Worm (Caenorhabditis elegans) whole organism, L4 larva: ENCODE data around the gene R09A8.2.

Experiments used
- F26F4.8 ChIP-seq: fragments of 200-800 bp; sonication (Bioruptor generic); conservative IDR thresholded peaks from 2 replicates; pipeline ENCODE4 v1.3.6; 2022; ENCODE audit warnings: missing genetic modification characterization, missing compliant biosample characterization
- F44E2.7 ChIP-seq: fragments of 200-800 bp; sonication (Bioruptor generic); IDR thresholded peaks from 2 replicates; pipeline ENCODE4 v2.1.2; 2022; ENCODE audit warnings: missing genetic modification characterization, missing compliant biosample characterization
- R02D3.7 ChIP-seq: fragments of 150-350 bp; sonication (generic microtip); optimal IDR thresholded peaks from 3 replicates; lab custom pipeline; 2014; ENCODE audit warnings: missing biosample characterization, missing genetic modification characterization
- T26A8.4 ChIP-seq: fragments of 200-800 bp; sonication (Bioruptor generic); IDR thresholded peaks from 2 replicates; pipeline ENCODE4 v1.3.6; 2022; ENCODE audit warnings: missing genetic modification characterization, missing compliant biosample characterization
- Y5F2A.4 ChIP-seq: fragments of 200-800 bp; sonication (Bioruptor generic); optimal IDR thresholded peaks from 2 replicates; lab custom pipeline; 2018; ENCODE audit warnings: mild to moderate bottlenecking, missing genetic modification characterization, missing compliant biosample characterization
- ZK546.5 ChIP-seq, 2 experiments: sonication (generic microtip); optimal IDR thresholded peaks; 2 replicates each; lab custom pipeline; 2017; ENCODE audit warnings: missing biosample characterization in 2 of 2, missing genetic modification characterization in 2 of 2
- ama-1 ChIP-seq: fragments of 150-350 bp; optimal IDR thresholded peaks from 2 replicates; lab custom pipeline; 2014; ENCODE audit warnings: inconsistent platforms, mixed read lengths
- arid-1 ChIP-seq: fragments of 200-800 bp; sonication (Bioruptor generic); conservative IDR thresholded peaks from 2 replicates; pipeline ENCODE4 v1.3.6; 2022; ENCODE audit warnings: missing genetic modification reagents, missing genetic modification characterization, missing compliant biosample characterization
- ceh-20 ChIP-seq: fragments of 200-800 bp; sonication (Bioruptor generic); IDR thresholded peaks from 2 replicates; pipeline ENCODE4 v1.3.6; 2022; ENCODE audit warnings: missing genetic modification reagents, missing genetic modification characterization, missing compliant biosample characterization
- ceh-28 ChIP-seq: fragments of 150-350 bp; optimal IDR thresholded peaks from 2 replicates; lab custom pipeline; 2014; ENCODE audit warnings: missing biosample characterization, missing genetic modification reagents, missing genetic modification characterization
- ceh-44 ChIP-seq: fragments of 200-800 bp; sonication (Bioruptor generic); IDR thresholded peaks from 2 replicates; pipeline ENCODE4 v1.3.6; 2022; ENCODE audit warnings: missing genetic modification reagents, missing genetic modification characterization, missing compliant biosample characterization
- ceh-62 ChIP-seq: sonication (generic microtip); optimal IDR thresholded peaks from 2 replicates; lab custom pipeline; 2017; ENCODE audit warnings: missing biosample characterization, missing genetic modification characterization
- ctbp-1 ChIP-seq: fragments of 200-800 bp; sonication (Bioruptor generic); IDR thresholded peaks from 2 replicates; pipeline ENCODE4 v1.3.6; 2022; ENCODE audit warnings: missing genetic modification reagents, missing genetic modification characterization, missing compliant biosample characterization
- daf-8 ChIP-seq: fragments of 200-800 bp; sonication (Bioruptor generic); IDR thresholded peaks from 2 replicates; pipeline ENCODE4 v1.3.6; 2022; ENCODE audit warnings: missing genetic modification characterization, missing compliant biosample characterization
- dmd-6 ChIP-seq: fragments of 200-800 bp; sonication (Bioruptor generic); IDR thresholded peaks from 2 replicates; pipeline ENCODE4 v1.3.6; 2022; ENCODE audit warnings: missing genetic modification reagents, missing genetic modification characterization, missing compliant biosample characterization
- duxl-1 ChIP-seq: sonication (generic microtip); optimal IDR thresholded peaks from 2 replicates; lab custom pipeline; 2016; ENCODE audit warnings: mild to moderate bottlenecking, missing genetic modification characterization, moderate library complexity, missing compliant biosample characterization; ENCODE audit not compliant: poor library complexity
- dve-1 ChIP-seq: sonication (generic microtip); optimal IDR thresholded peaks from 2 replicates; lab custom pipeline; 2017; ENCODE audit warnings: antibody characterized with exemption, mild to moderate bottlenecking, missing genetic modification characterization, missing compliant biosample characterization; ENCODE audit not compliant: insufficient read depth
- fos-1 ChIP-seq: fragments of 150-350 bp; optimal IDR thresholded peaks from 2 replicates; lab custom pipeline; 2014; ENCODE audit warnings: missing biosample characterization, missing genetic modification characterization
- gei-8 ChIP-seq: fragments of 200-800 bp; sonication (Bioruptor generic); optimal IDR thresholded peaks from 2 replicates; lab custom pipeline; 2018; ENCODE audit warnings: mild to moderate bottlenecking, missing genetic modification characterization, missing compliant biosample characterization
- hlh-11 ChIP-seq: fragments of 200-800 bp; sonication (Bioruptor generic); optimal IDR thresholded peaks from 2 replicates; lab custom pipeline; 2018; ENCODE audit warnings: mild to moderate bottlenecking, missing genetic modification characterization, missing compliant biosample characterization
- lin-13 ChIP-seq: fragments of 150-350 bp; optimal IDR thresholded peaks from 2 replicates; lab custom pipeline; 2014; ENCODE audit warnings: missing biosample characterization, missing genetic modification reagents, missing genetic modification characterization
- lir-3 ChIP-seq: sonication (generic microtip); optimal IDR thresholded peaks from 2 replicates; lab custom pipeline; 2016; ENCODE audit warnings: mild to moderate bottlenecking, missing genetic modification characterization, missing compliant biosample characterization
- madf-5 ChIP-seq, 2 experiments: fragments of 200-800 bp; sonication (Bioruptor generic); IDR thresholded peaks; 2 replicates each; pipeline ENCODE4 v1.3.6; 2022; ENCODE audit warnings: missing compliant biosample characterization in 2 of 2, missing genetic modification characterization in 2 of 2
- madf-9 ChIP-seq: fragments of 200-800 bp; sonication (Bioruptor generic); conservative IDR thresholded peaks from 2 replicates; pipeline ENCODE4 v1.3.6; 2022; ENCODE audit warnings: missing genetic modification reagents, missing genetic modification characterization, missing compliant biosample characterization
- mdl-1 ChIP-seq, 2 experiments: fragments of 150-350 bp in 1 of 2; sonication (generic microtip) in 1 of 2; optimal IDR thresholded peaks; 2 replicates each; lab custom pipeline; 2014 to 2017; ENCODE audit warnings: missing biosample characterization in 2 of 2, missing genetic modification characterization in 2 of 2
- mep-1 ChIP-seq: fragments of 150-350 bp; sonication (generic microtip); optimal IDR thresholded peaks from 3 replicates; lab custom pipeline; 2014; ENCODE audit warnings: missing biosample characterization, missing genetic modification characterization
- mes-2 ChIP-seq: sonication (generic microtip); optimal IDR thresholded peaks from 2 replicates; lab custom pipeline; 2016; ENCODE audit warnings: missing genotype, mild to moderate bottlenecking, missing genetic modification characterization, missing compliant biosample characterization; ENCODE audit not compliant: poor library complexity, severe bottlenecking
- mxl-2 ChIP-seq: fragments of 200-800 bp; sonication (Bioruptor generic); conservative IDR thresholded peaks from 2 replicates; pipeline ENCODE4 v1.3.6; 2022; ENCODE audit warnings: missing genetic modification reagents, missing genetic modification characterization, missing compliant biosample characterization
- mxl-3 ChIP-seq: fragments of 200-800 bp; sonication (Bioruptor generic); optimal IDR thresholded peaks from 2 replicates; lab custom pipeline; 2018; ENCODE audit warnings: mild to moderate bottlenecking, missing genetic modification characterization, missing compliant biosample characterization
- nhr-102 ChIP-seq: sonication (generic microtip); optimal IDR thresholded peaks from 2 replicates; lab custom pipeline; 2016; ENCODE audit warnings: mild to moderate bottlenecking, missing genetic modification characterization, moderate library complexity, missing compliant biosample characterization
- nhr-11 ChIP-seq: fragments of 150-350 bp; optimal IDR thresholded peaks from 2 replicates; lab custom pipeline; 2014; ENCODE audit warnings: missing biosample characterization, missing genetic modification characterization
- nhr-111 ChIP-seq: fragments of 200-800 bp; sonication (Bioruptor generic); optimal IDR thresholded peaks from 2 replicates; lab custom pipeline; 2018; ENCODE audit warnings: mild to moderate bottlenecking, missing genetic modification characterization, missing compliant biosample characterization
- nhr-25 ChIP-seq: sonication (generic microtip); optimal IDR thresholded peaks from 2 replicates; lab custom pipeline; 2017; ENCODE audit warnings: missing genetic modification characterization, mild to moderate bottlenecking, missing compliant biosample characterization, antibody characterized with exemption, moderate library complexity, borderline replicate concordance; ENCODE audit not compliant: insufficient read depth
- nhr-28 ChIP-seq: fragments of 150-350 bp; optimal IDR thresholded peaks from 2 replicates; lab custom pipeline; 2014; ENCODE audit warnings: missing biosample characterization, missing genetic modification characterization
- nhr-41 ChIP-seq: fragments of 200-800 bp; sonication (Bioruptor generic); IDR thresholded peaks from 2 replicates; pipeline ENCODE4 v1.3.6; 2022; ENCODE audit warnings: missing genetic modification reagents, missing genetic modification characterization, missing compliant biosample characterization
- nhr-42 ChIP-seq: fragments of 200-800 bp; sonication (Bioruptor generic); IDR thresholded peaks from 2 replicates; pipeline ENCODE4 v1.3.6; 2022; ENCODE audit warnings: missing genetic modification characterization, missing compliant biosample characterization
- nhr-48 ChIP-seq: sonication (generic microtip); optimal IDR thresholded peaks from 2 replicates; lab custom pipeline; 2016; ENCODE audit warnings: mild to moderate bottlenecking, missing genetic modification characterization, missing compliant biosample characterization
- pha-4 ChIP-seq, 2 experiments: fragments of 150-350 bp in 1 of 2; fragments of 200-800 bp in 1 of 2; sonication (Bioruptor generic) in 1 of 2; IDR thresholded peaks in 1 of 2; optimal IDR thresholded peaks in 1 of 2; 2 replicates each; pipeline versions ENCODE4 v1.3.6 to Lab custom; 2014 to 2022; ENCODE audit warnings: missing genetic modification characterization in 2 of 2, missing genetic modification reagents in 2 of 2, missing biosample characterization in 1 of 2, missing compliant biosample characterization in 1 of 2
- php-3 ChIP-seq: fragments of 200-800 bp; sonication (Bioruptor generic); IDR thresholded peaks from 2 replicates; pipeline ENCODE4 v1.3.6; 2022; ENCODE audit warnings: missing genetic modification reagents, missing genetic modification characterization, missing compliant biosample characterization
- pqm-1 ChIP-seq: sonication (generic microtip); optimal IDR thresholded peaks from 2 replicates; lab custom pipeline; 2017; ENCODE audit warnings: missing biosample characterization, missing genetic modification characterization
- rbr-2 ChIP-seq: sonication (generic microtip); optimal IDR thresholded peaks from 2 replicates; lab custom pipeline; 2016; ENCODE audit warnings: missing genotype, missing genetic modification characterization, missing compliant biosample characterization
- saeg-2 ChIP-seq: fragments of 200-800 bp; sonication (Bioruptor generic); IDR thresholded peaks from 2 replicates; pipeline ENCODE4 v1.3.6; 2022; ENCODE audit warnings: missing genetic modification reagents, missing genetic modification characterization, missing compliant biosample characterization
- sdz-12 ChIP-seq: fragments of 200-800 bp; sonication (Bioruptor generic); optimal IDR thresholded peaks from 2 replicates; lab custom pipeline; 2018; ENCODE audit warnings: mild to moderate bottlenecking, missing genetic modification characterization, missing compliant biosample characterization
- snpc-4 ChIP-seq: fragments of 150-350 bp; optimal IDR thresholded peaks from 2 replicates; lab custom pipeline; 2014; ENCODE audit warnings: missing biosample characterization, missing genetic modification characterization
- tra-1 ChIP-seq: fragments of 200-800 bp; sonication (Bioruptor generic); IDR thresholded peaks from 2 replicates; pipeline ENCODE4 v1.3.6; 2022; ENCODE audit warnings: missing genetic modification reagents, missing genetic modification characterization, missing compliant biosample characterization
- unc-39 ChIP-seq: sonication (generic microtip); optimal IDR thresholded peaks from 2 replicates; lab custom pipeline; 2017; ENCODE audit warnings: missing biosample characterization, missing genetic modification characterization
- vab-7 ChIP-seq: fragments of 200-800 bp; sonication (Bioruptor generic); IDR thresholded peaks from 2 replicates; pipeline ENCODE4 v1.3.6; 2022; ENCODE audit warnings: missing genetic modification reagents, missing genetic modification characterization, missing compliant biosample characterization
- zag-1 ChIP-seq: fragments of 150-350 bp; optimal IDR thresholded peaks from 2 replicates; lab custom pipeline; 2014; ENCODE audit warnings: missing biosample characterization, missing genetic modification characterization
- zfp-3 ChIP-seq: fragments of 200-800 bp; sonication (Bioruptor generic); conservative IDR thresholded peaks from 2 replicates; pipeline ENCODE4 v1.3.6; 2022; ENCODE audit warnings: missing genetic modification reagents, missing genetic modification characterization, missing compliant biosample characterization
- zip-2 ChIP-seq: fragments of 150-350 bp; optimal IDR thresholded peaks from 2 replicates; lab custom pipeline; 2014; ENCODE audit warnings: missing biosample characterization, missing genetic modification characterization
- ztf-11 ChIP-seq: fragments of 150-350 bp; optimal IDR thresholded peaks from 2 replicates; lab custom pipeline; 2014; ENCODE audit warnings: missing biosample characterization, missing genetic modification characterization

The R09A8.2 gene

ce11 chrX:12627797-12628196 lies 8.5 kb downstream of the R09A8.2 start (continued):
- peak in 1 of 2 experiments; percentile 69 for TF ChIP-seq mdl-1 (tag; optimal IDR thresholded peaks at IDR 0.05; lab: Kevin White, UChicago)
- 0 out of 2 replicates have a peak, but pooled peaks have one; percentile 51 for TF ChIP-seq tra-1 (GFP tag; lab: Robert Waterston, UW)
- TF ChIP-seq arid-1 = no peak
- TF ChIP-seq mes-2 (tag; lab: Kevin White, UChicago) = peak; percentile 17
- no peak for TF ChIP-seq madf-5 (GFP tag; IDR thresholded peaks at IDR 0.05; lab: Robert Waterston, UW)
- TF ChIP-seq php-3 = peak; percentile 36; the same call in 1 of the 2 replicates
- TF ChIP-seq snpc-4 = no peak
- no peak for TF ChIP-seq ceh-62 (tag; lab: Kevin White, UChicago)
- no peak for TF ChIP-seq nhr-102 (tag; lab: Kevin White, UChicago)
- no peak for TF ChIP-seq vab-7 (GFP tag; lab: Robert Waterston, UW)
- TF ChIP-seq nhr-25 (tag; lab: Kevin White, UChicago) = no peak
- TF ChIP-seq pqm-1 (tag; lab: Kevin White, UChicago) = peak; percentile 85
- TF ChIP-seq dmd-6 (GFP tag; lab: Robert Waterston, UW) = peak; percentile 85
- no peak for TF ChIP-seq T26A8.4 (GFP tag; lab: Robert Waterston, UW)
- TF ChIP-seq pha-4 (GFP tag; IDR thresholded peaks at IDR 0.05; lab: Robert Waterston, UW) = no peak
- no peak for TF ChIP-seq pha-4 (tag; optimal IDR thresholded peaks at IDR 0.05; lab: Kevin White, UChicago)
- peak; percentile 34; the same call in 1 of the 2 replicates for TF ChIP-seq ceh-20 (GFP tag; lab: Robert Waterston, UW)
- TF ChIP-seq duxl-1 = no peak
- no peak for TF ChIP-seq sdz-12 (GFP tag; lab: Kevin White, UChicago)
- TF ChIP-seq nhr-28 (tag; lab: Kevin White, UChicago) = peak; percentile 85
- no peak for TF ChIP-seq ama-1
- no peak for TF ChIP-seq madf-9 (GFP tag; lab: Robert Waterston, UW)
- TF ChIP-seq R02D3.7 (tag; lab: Kevin White, UChicago) = no peak
- no peak for TF ChIP-seq ztf-11 (tag; lab: Kevin White, UChicago)
- peak; percentile 54; the same call in 1 of the 2 replicates for TF ChIP-seq mxl-2
- no peak for TF ChIP-seq saeg-2
- TF ChIP-seq ctbp-1 (GFP tag; lab: Robert Waterston, UW) = no peak
- no peak for TF ChIP-seq nhr-48 (tag; lab: Kevin White, UChicago)
- no peak for TF ChIP-seq ZK546.5 (tag; optimal IDR thresholded peaks at IDR 0.05; lab: Kevin White, UChicago)
- TF ChIP-seq fos-1 (tag; lab: Kevin White, UChicago) = no peak
- TF ChIP-seq dve-1 (tag; lab: Kevin White, UChicago) = peak; percentile 82
- TF ChIP-seq rbr-2 = no peak
- TF ChIP-seq mep-1 (tag; lab: Kevin White, UChicago) = peak; percentile 20
- no peak for TF ChIP-seq lir-3 (tag; lab: Kevin White, UChicago)
- no peak for TF ChIP-seq F26F4.8 (GFP tag; lab: Robert Waterston, UW)
- TF ChIP-seq zag-1 (tag; lab: Kevin White, UChicago) = no peak
- no peak for TF ChIP-seq Y5F2A.4 (GFP tag; lab: Kevin White, UChicago)
- no peak for TF ChIP-seq lin-13
- TF ChIP-seq F44E2.7 (GFP tag; lab: Robert Waterston, UW) = no peak
- TF ChIP-seq mxl-3 (GFP tag; lab: Kevin White, UChicago) = peak; percentile 50
- TF ChIP-seq nhr-42 (GFP tag; lab: Robert Waterston, UW) = no peak
- peak; percentile 15 for TF ChIP-seq zip-2 (tag; lab: Kevin White, UChicago)
- no peak for TF ChIP-seq zfp-3 (GFP tag; lab: Robert Waterston, UW)
- TF ChIP-seq ceh-28 (tag; lab: Kevin White, UChicago) = no peak
- no peak for TF ChIP-seq gei-8 (GFP tag; lab: Kevin White, UChicago)
- TF ChIP-seq hlh-11 (tag; lab: Kevin White, UChicago) = peak; percentile 81
- no peak for TF ChIP-seq nhr-11 (tag; lab: Kevin White, UChicago)
- no peak for TF ChIP-seq nhr-41 (GFP tag; lab: Robert Waterston, UW)
- no peak for TF ChIP-seq daf-8
- no peak for TF ChIP-seq unc-39 (tag; lab: Kevin White, UChicago)
- no peak for TF ChIP-seq nhr-111 (GFP tag; lab: Kevin White, UChicago)
- no peak for TF ChIP-seq ceh-44 (GFP tag; lab: Robert Waterston, UW)
